Worm (Caenorhabditis elegans) whole organism, young adult: ENCODE results near the gene T19B10.12.

Source experiments
- T26A5.8 ChIP-seq: sonication (generic microtip); optimal IDR thresholded peaks from 2 replicates; lab custom pipeline; 2016; ENCODE audit warnings: missing genetic modification characterization, missing compliant biosample characterization
- Y79H2A.3 ChIP-seq: fragments of 200-800 bp; sonication (Bioruptor generic); conservative IDR thresholded peaks from 2 replicates; pipeline ENCODE4 v1.3.6; 2022; ENCODE audit warnings: missing genetic modification reagents, missing genetic modification characterization, missing compliant biosample characterization
- cebp-2 ChIP-seq: fragments of 200-800 bp; sonication (Bioruptor generic); IDR thresholded peaks from 2 replicates; pipeline ENCODE4 v1.3.6; 2022; ENCODE audit warnings: missing genetic modification characterization, missing compliant biosample characterization
- ceh-79 ChIP-seq: sonication (generic microtip); optimal IDR thresholded peaks from 2 replicates; lab custom pipeline; 2017; ENCODE audit warnings: mild to moderate bottlenecking, missing genetic modification characterization, missing compliant biosample characterization
- hrde-1 ChIP-seq: sonication (generic microtip); optimal IDR thresholded peaks from 2 replicates; lab custom pipeline; 2016; ENCODE audit warnings: missing genetic modification characterization, mild to moderate bottlenecking, missing compliant biosample characterization, moderate library complexity, missing genotype, missing genetic modification reagents, borderline replicate concordance
- rpc-1 ChIP-seq, 2 experiments: fragments of 150-350 bp in 1 of 2; sonication (generic microtip) in 1 of 2; optimal IDR thresholded peaks; 2 replicates each; lab custom pipeline; 2014 to 2018; ENCODE audit warnings: missing biosample characterization in 1 of 2, missing genetic modification characterization in 1 of 2, missing genetic modification reagents in 1 of 2, missing genotype in 1 of 2
- sptf-2 ChIP-seq: fragments of 200-800 bp; sonication (Bioruptor generic); optimal IDR thresholded peaks from 2 replicates; lab custom pipeline; 2018; ENCODE audit warnings: mild to moderate bottlenecking, missing genetic modification characterization, missing compliant biosample characterization
- tbp1 ChIP-seq: fragments of 200-800 bp; sonication (Bioruptor generic); optimal IDR thresholded peaks from 2 replicates; lab custom pipeline; 2018; ENCODE audit warnings: mild to moderate bottlenecking, missing genetic modification characterization, missing compliant biosample characterization
- unc-62 ChIP-seq: fragments of 150-350 bp; optimal IDR thresholded peaks from 2 replicates; lab custom pipeline; 2014; ENCODE audit warnings: missing biosample characterization, missing genetic modification reagents, missing genetic modification characterization

DNA sequence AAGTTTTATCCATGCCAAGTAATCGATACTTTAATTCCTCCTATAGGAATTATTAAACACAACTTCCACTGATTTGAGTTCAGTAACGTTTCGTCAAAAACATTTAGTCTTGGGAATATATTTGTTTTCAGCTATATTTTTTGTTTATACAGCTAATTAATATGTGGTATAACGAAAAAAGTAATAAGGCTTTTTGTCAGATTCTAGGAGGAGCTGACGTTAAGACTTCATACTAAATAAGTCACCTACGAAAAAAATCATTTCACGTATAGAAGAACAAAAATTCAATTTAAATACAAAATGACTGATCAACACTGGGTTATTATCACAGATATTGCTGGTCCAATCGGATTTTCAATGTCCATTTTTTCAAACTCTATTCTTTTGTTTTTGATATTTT is 18.0 kb downstream of the T19B10.12 start, which contains the start of gene str-115:
- no peak for TF ChIP-seq tbp1 (GFP tag; lab: Kevin White, UChicago)
- no peak for TF ChIP-seq Y79H2A.3 (GFP tag; lab: Robert Waterston, UW)
- no peak for TF ChIP-seq cebp-2 (GFP tag; lab: Robert Waterston, UW)
- TF ChIP-seq T26A5.8 (tag; lab: Kevin White, UChicago): no peak
- no peak for TF ChIP-seq sptf-2
- no peak for TF ChIP-seq ceh-79 (tag; lab: Kevin White, UChicago)
- no peak for TF ChIP-seq unc-62
- no peak for TF ChIP-seq rpc-1 (optimal IDR thresholded peaks at IDR 0.05; lab: Kevin White, UChicago)
- no peak for TF ChIP-seq rpc-1 (tag; optimal IDR thresholded peaks at IDR 0.05; lab: Kevin White, UChicago)
- no peak for TF ChIP-seq hrde-1
